Worm (Caenorhabditis elegans) whole organism, young adult: ENCODE data around the gene D1086.7.

Source experiments
- B0261.1 ChIP-seq: sonication (generic microtip); optimal IDR thresholded peaks from 2 replicates; lab custom pipeline; 2016; ENCODE audit warnings: mild to moderate bottlenecking, missing genetic modification characterization, moderate library complexity, missing compliant biosample characterization
- D2030.7 ChIP-seq: fragments of 200-800 bp; sonication (Bioruptor generic); IDR thresholded peaks from 2 replicates; pipeline ENCODE4 v1.3.6; 2022; ENCODE audit warnings: missing genetic modification reagents, missing genetic modification characterization, missing compliant biosample characterization
- Y53F4B.3 ChIP-seq: fragments of 200-800 bp; sonication (Bioruptor generic); IDR thresholded peaks from 2 replicates; pipeline ENCODE4 v1.3.6; 2022; ENCODE audit warnings: missing genetic modification reagents, missing genetic modification characterization, missing compliant biosample characterization
- ama-1 ChIP-seq, 3 experiments: fragments of 150-350 bp in 1 of 3; sonication (generic microtip) in 2 of 3; optimal IDR thresholded peaks; 2 replicates each; lab custom pipeline; 2014 to 2018; ENCODE audit warnings: missing biosample characterization in 2 of 3, missing genetic modification characterization in 2 of 3, missing genetic modification reagents in 2 of 3
- atf-7 ChIP-seq: sonication (generic microtip); optimal IDR thresholded peaks from 2 replicates; lab custom pipeline; 2017; ENCODE audit warnings: mild to moderate bottlenecking, missing genetic modification characterization, missing compliant biosample characterization
- cebp-2 ChIP-seq: fragments of 200-800 bp; sonication (Bioruptor generic); IDR thresholded peaks from 2 replicates; pipeline ENCODE4 v1.3.6; 2022; ENCODE audit warnings: missing genetic modification characterization, missing compliant biosample characterization
- lin-40 ChIP-seq: sonication (generic microtip); optimal IDR thresholded peaks from 2 replicates; lab custom pipeline; 2016; ENCODE audit warnings: missing genetic modification characterization, mild to moderate bottlenecking, missing compliant biosample characterization, missing genotype, missing genetic modification reagents
- mel-28 ChIP-seq: sonication (generic microtip); optimal IDR thresholded peaks from 2 replicates; lab custom pipeline; 2016; ENCODE audit warnings: borderline replicate concordance, mild to moderate bottlenecking, missing genetic modification characterization, missing compliant biosample characterization
- snpc-4 ChIP-seq, 5 experiments: fragments of 150-350 bp in 1 of 5; sonication (generic microtip) in 4 of 5; optimal IDR thresholded peaks; 2 replicates each; lab custom pipeline; 2014 to 2018; ENCODE audit warnings: missing genetic modification characterization in 5 of 5, missing biosample characterization in 3 of 5, antibody characterized with exemption in 2 of 5, mild to moderate bottlenecking in 2 of 5, missing compliant biosample characterization in 2 of 5, missing genotype in 2 of 5, moderate library complexity in 2 of 5, missing genetic modification reagents in 1 of 5
- unc-62 ChIP-seq: fragments of 150-350 bp; optimal IDR thresholded peaks from 2 replicates; lab custom pipeline; 2014; ENCODE audit warnings: missing biosample characterization, missing genetic modification reagents, missing genetic modification characterization

DNA sequence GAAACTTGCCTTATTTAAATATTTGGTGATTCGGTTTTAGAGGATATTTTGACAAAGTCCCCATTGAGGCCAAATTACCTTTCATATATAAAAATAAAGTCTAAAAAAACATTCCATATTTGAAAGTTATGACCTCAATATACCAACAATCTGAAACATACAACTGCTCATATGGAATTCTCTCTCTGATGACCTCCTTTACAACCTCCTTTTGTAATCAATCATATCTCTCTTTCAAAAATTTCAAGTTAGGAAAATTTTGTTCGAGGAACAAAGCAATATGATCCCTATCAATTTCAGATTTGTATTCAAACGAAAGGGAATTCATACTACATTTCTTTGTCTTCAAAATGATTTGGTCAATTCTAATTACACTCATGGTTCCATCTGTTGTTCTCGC is 4.6 kb upstream of the D1086.7 start, which contains the start of gene D1086.6:
- TF ChIP-seq B0261.1 (tag; lab: Kevin White, UChicago) (no peak), D2030.7 (GFP tag; lab: Robert Waterston, UW) (no peak), snpc-4 (GFP tag; optimal IDR thresholded peaks at IDR 0.05; lab: Kevin White, UChicago) (no peak), snpc-4 (tag; optimal IDR thresholded peaks at IDR 0.05; lab: Kevin White, UChicago) (no peak), cebp-2 (GFP tag; lab: Robert Waterston, UW) (no peak), atf-7 (tag; lab: Kevin White, UChicago) (no peak), Y53F4B.3 (GFP tag; lab: Robert Waterston, UW) (no peak), mel-28 (tag; lab: Kevin White, UChicago) (no peak), lin-40 (tag; lab: Kevin White, UChicago) (no peak), ama-1 (optimal IDR thresholded peaks at IDR 0.05; lab: Kevin White, UChicago) (no peak), ama-1 (GFP tag; optimal IDR thresholded peaks at IDR 0.05; lab: Kevin White, UChicago) (no peak), unc-62 (GFP tag; lab: Kevin White, UChicago) (no peak)
